Worm (Caenorhabditis elegans) whole organism, young adult: Measurements from ENCODE around the gene W02B12.1.

ENCODE experiments used
- F37B4.10 ChIP-seq: fragments of 200-800 bp; sonication (Bioruptor generic); IDR thresholded peaks from 2 replicates; pipeline ENCODE4 v1.3.6; 2022; ENCODE audit warnings: missing genetic modification characterization, missing compliant biosample characterization
- ZK185.1 ChIP-seq: sonication (generic microtip); optimal IDR thresholded peaks from 2 replicates; lab custom pipeline; 2016; ENCODE audit warnings: mild to moderate bottlenecking, missing genetic modification characterization, missing compliant biosample characterization; ENCODE audit not compliant: poor library complexity, severe bottlenecking
- die-1 ChIP-seq: sonication (generic microtip); optimal IDR thresholded peaks from 2 replicates; lab custom pipeline; 2016; ENCODE audit warnings: missing genotype, mild to moderate bottlenecking, missing genetic modification characterization, missing compliant biosample characterization
- let-526 ChIP-seq: fragments of 200-800 bp; sonication (Bioruptor generic); IDR thresholded peaks from 2 replicates; pipeline ENCODE4 v1.3.6; 2022; ENCODE audit warnings: missing genetic modification reagents, missing genetic modification characterization, missing compliant biosample characterization
- lin-35 ChIP-seq, 3 experiments: fragments of 150-350 bp in 2 of 3; sonication (generic microtip) in 1 of 3; optimal IDR thresholded peaks; 2 replicates each; lab custom pipeline; 2014 to 2018; ENCODE audit warnings: missing biosample characterization in 3 of 3, missing genetic modification characterization in 3 of 3, missing genetic modification reagents in 3 of 3
- lsl-1 ChIP-seq: fragments of 200-800 bp; sonication (Bioruptor generic); optimal IDR thresholded peaks from 2 replicates; lab custom pipeline; 2018; ENCODE audit warnings: mild to moderate bottlenecking, missing genetic modification characterization, moderate library complexity, missing compliant biosample characterization

ce11 chrII:11495806-11496205 lies 47.0 kb downstream of the W02B12.1 start:
- TF ChIP-seq die-1 (tag; lab: Kevin White, UChicago) (no peak), ZK185.1 (tag; lab: Kevin White, UChicago) (no peak), lin-35 (GFP tag; optimal IDR thresholded peaks at IDR 0.05; lab: Kevin White, UChicago) (no peak), let-526 (GFP tag; lab: Robert Waterston, UW) (no peak), lsl-1 (GFP tag; lab: Kevin White, UChicago) (no peak), F37B4.10 (no peak)
